Fruit fly (Drosophila melanogaster) whole organism, embryonic: ENCODE data around the gene Cyp12a4.

Source experiments
- ATbp ChIP-seq: fragments of 200-800 bp; sonication (Bioruptor generic); optimal IDR thresholded peaks from 2 replicates; lab custom pipeline; 2017; ENCODE audit warnings: missing biosample characterization, mild to moderate bottlenecking, missing genetic modification characterization, missing genetic modification reagents
- Abd-B ChIP-seq: fragments of 200-800 bp; sonication (Bioruptor generic); optimal IDR thresholded peaks from 2 replicates; lab custom pipeline; 2018; ENCODE audit warnings: missing biosample characterization, mild to moderate bottlenecking, missing genetic modification characterization, moderate library complexity
- Ada2b ChIP-seq: fragments of 200-800 bp; sonication (Bioruptor generic); IDR thresholded peaks from 2 replicates; pipeline ENCODE4 v1.3.6; 2022; ENCODE audit warnings: missing biosample characterization, missing genetic modification characterization
- Atf-2 ChIP-seq: fragments of 200-800 bp; sonication (Bioruptor generic); optimal IDR thresholded peaks from 2 replicates; lab custom pipeline; 2016; ENCODE audit warnings: missing biosample characterization, missing genetic modification characterization
- Atf6 ChIP-seq: fragments of 200-800 bp; sonication (Bioruptor generic); IDR thresholded peaks from 2 replicates; pipeline ENCODE4 v1.3.6; 2022; ENCODE audit warnings: missing biosample characterization, missing genetic modification characterization
- B-H1 ChIP-seq: fragments of 200-800 bp; sonication (Bioruptor generic); IDR thresholded peaks from 3 replicates; pipeline ENCODE4 v1.3.6; 2022; ENCODE audit warnings: missing biosample characterization, missing genetic modification characterization
- CG12071 ChIP-seq: fragments of 200-800 bp; sonication (Bioruptor generic); optimal IDR thresholded peaks from 3 replicates; lab custom pipeline; 2018; ENCODE audit warnings: missing biosample characterization, mild to moderate bottlenecking, missing genetic modification characterization
- CG1233 ChIP-seq: fragments of 200-800 bp; sonication (Bioruptor generic); optimal IDR thresholded peaks from 4 replicates; lab custom pipeline; 2018; ENCODE audit warnings: missing biosample characterization, mild to moderate bottlenecking, missing genetic modification characterization
- CG12659 ChIP-seq: fragments of 200-800 bp; sonication (Bioruptor generic); optimal IDR thresholded peaks from 3 replicates; lab custom pipeline; 2017; ENCODE audit warnings: mild to moderate bottlenecking, missing biosample characterization, missing genetic modification reagents, missing genetic modification characterization
- CG12744 ChIP-seq: fragments of 200-800 bp; sonication (Bioruptor generic); optimal IDR thresholded peaks from 2 replicates; lab custom pipeline; 2016; ENCODE audit warnings: missing biosample characterization, missing genetic modification characterization
- CG13123 ChIP-seq: fragments of 200-800 bp; sonication (Bioruptor generic); optimal IDR thresholded peaks from 2 replicates; lab custom pipeline; 2016; ENCODE audit warnings: missing biosample characterization, missing genetic modification characterization
- CG15479 ChIP-seq: fragments of 200-800 bp; sonication (Bioruptor generic); optimal IDR thresholded peaks from 3 replicates; lab custom pipeline; 2019; ENCODE audit warnings: missing biosample characterization, mild to moderate bottlenecking, missing genetic modification characterization, moderate library complexity
- CG15601 ChIP-seq: fragments of 200-800 bp; sonication (Bioruptor generic); optimal IDR thresholded peaks from 3 replicates; lab custom pipeline; 2019; ENCODE audit warnings: missing biosample characterization, mild to moderate bottlenecking, missing genetic modification characterization, moderate library complexity
- CG16813 ChIP-seq: fragments of 200-800 bp; sonication (Bioruptor generic); IDR thresholded peaks from 3 replicates; pipeline ENCODE4 v1.3.6; 2022; ENCODE audit warnings: missing biosample characterization, missing genetic modification characterization; ENCODE audit not compliant: partially characterized antibody
- CG16815 ChIP-seq: fragments of 200-800 bp; sonication (Bioruptor generic); optimal IDR thresholded peaks from 3 replicates; lab custom pipeline; 2017; ENCODE audit warnings: missing biosample characterization, mild to moderate bottlenecking, missing genetic modification characterization
- CG17361 ChIP-seq: fragments of 200-800 bp; sonication (Bioruptor generic); IDR thresholded peaks from 3 replicates; pipeline ENCODE4 v1.3.6; 2022; ENCODE audit warnings: missing biosample characterization, missing genetic modification characterization
- CG2712 ChIP-seq: fragments of 200-800 bp; optimal IDR thresholded peaks from 3 replicates; lab custom pipeline; 2019; ENCODE audit warnings: missing biosample characterization, mild to moderate bottlenecking, missing genetic modification characterization, moderate library complexity
- CG2875 ChIP-seq: fragments of 200-800 bp; sonication (Bioruptor generic); optimal IDR thresholded peaks from 2 replicates; lab custom pipeline; 2017; ENCODE audit warnings: missing biosample characterization, mild to moderate bottlenecking, missing genetic modification characterization, missing genetic modification reagents
- CG32772 ChIP-seq: fragments of 200-800 bp; sonication (Bioruptor generic); IDR thresholded peaks from 2 replicates; pipeline ENCODE4 v1.3.6; 2022; ENCODE audit warnings: missing biosample characterization, missing genetic modification characterization
- CG5953 ChIP-seq: fragments of 200-800 bp; sonication (Bioruptor generic); IDR thresholded peaks from 2 replicates; pipeline ENCODE4 v1.3.6; 2022; ENCODE audit warnings: missing biosample characterization, missing genetic modification characterization
- CG7786 ChIP-seq: fragments of 200-800 bp; sonication (Bioruptor generic); optimal IDR thresholded peaks from 2 replicates; lab custom pipeline; 2016; ENCODE audit warnings: missing biosample characterization, missing genetic modification characterization
- CG7839 ChIP-seq: fragments of 200-800 bp; sonication (Bioruptor generic); optimal IDR thresholded peaks from 3 replicates; lab custom pipeline; 2018; ENCODE audit warnings: missing biosample characterization, mild to moderate bottlenecking, missing genetic modification characterization, moderate library complexity
- CG8388 ChIP-seq: fragments of 200-800 bp; sonication (Bioruptor generic); optimal IDR thresholded peaks from 2 replicates; lab custom pipeline; 2019; ENCODE audit warnings: missing biosample characterization, mild to moderate bottlenecking, missing genetic modification characterization, moderate library complexity
- Chrac-16 ChIP-seq: fragments of 200-800 bp; sonication (Bioruptor generic); optimal IDR thresholded peaks from 3 replicates; lab custom pipeline; 2016; ENCODE audit warnings: missing biosample characterization, missing genetic modification characterization
- CoRest ChIP-seq: fragments of 200-800 bp; sonication (Bioruptor generic); optimal IDR thresholded peaks from 3 replicates; lab custom pipeline; 2018; ENCODE audit warnings: missing biosample characterization, mild to moderate bottlenecking, missing genetic modification characterization, moderate library complexity
- Eip74EF ChIP-seq, 2 experiments: fragments of 200-800 bp in 1 of 2; fragments of >200 bp in 1 of 2; sonication (Bioruptor generic) in 1 of 2; optimal IDR thresholded peaks; 2 replicates each; lab custom pipeline; 2017 to 2019; ENCODE audit warnings: missing biosample characterization in 2 of 2, missing genetic modification characterization in 2 of 2, mild to moderate bottlenecking in 1 of 2, moderate library complexity in 1 of 2
- Fer1 ChIP-seq: fragments of 200-800 bp; sonication (Bioruptor generic); optimal IDR thresholded peaks from 2 replicates; lab custom pipeline; 2017; ENCODE audit warnings: missing biosample characterization, mild to moderate bottlenecking, missing genetic modification characterization
- HmgD ChIP-seq: fragments of 200-800 bp; sonication (Bioruptor generic); optimal IDR thresholded peaks from 3 replicates; lab custom pipeline; 2016; ENCODE audit warnings: missing biosample characterization, missing genetic modification characterization
- Hr39 ChIP-seq: fragments of >200 bp; optimal IDR thresholded peaks from 2 replicates; lab custom pipeline; 2017
- Kr ChIP-seq: fragments of 200-800 bp; sonication (Bioruptor generic); optimal IDR thresholded peaks from 2 replicates; lab custom pipeline; 2017; ENCODE audit warnings: missing biosample characterization, mild to moderate bottlenecking, missing genetic modification characterization
- Lim3 ChIP-seq: fragments of 200-800 bp; sonication (Bioruptor generic); IDR thresholded peaks from 2 replicates; pipeline ENCODE4 v1.3.6; 2022; ENCODE audit warnings: missing biosample characterization, missing genetic modification characterization
- Lpt ChIP-seq: fragments of >200 bp; optimal IDR thresholded peaks from 2 replicates; lab custom pipeline; 2018; ENCODE audit warnings: missing biosample characterization, missing genetic modification characterization
- NC2β ChIP-seq: fragments of 200-800 bp; sonication (Bioruptor generic); optimal IDR thresholded peaks from 2 replicates; lab custom pipeline; 2016; ENCODE audit warnings: missing biosample characterization, missing genetic modification characterization
- Optix ChIP-seq: fragments of 200-800 bp; sonication (Bioruptor generic); IDR thresholded peaks from 3 replicates; pipeline ENCODE4 v1.3.6; 2022; ENCODE audit warnings: missing biosample characterization, missing genetic modification characterization
- Sin3A ChIP-seq: fragments of >200 bp; optimal IDR thresholded peaks from 2 replicates; lab custom pipeline; 2018
- Taf1 ChIP-seq: fragments of 200-800 bp; sonication (Bioruptor generic); IDR thresholded peaks from 2 replicates; pipeline ENCODE4 v1.3.6; 2022; ENCODE audit warnings: missing biosample characterization, missing genetic modification characterization
- Vsx1 ChIP-seq: fragments of 200-800 bp; sonication (Bioruptor generic); optimal IDR thresholded peaks from 2 replicates; lab custom pipeline; 2017; ENCODE audit warnings: missing biosample characterization, mild to moderate bottlenecking, missing genetic modification characterization, missing genetic modification reagents
- ab ChIP-seq: fragments of 200-800 bp; sonication (Bioruptor generic); optimal IDR thresholded peaks from 2 replicates; lab custom pipeline; 2016; ENCODE audit warnings: missing biosample characterization, missing genetic modification characterization
- bigmax ChIP-seq: fragments of 200-800 bp; sonication (Bioruptor generic); optimal IDR thresholded peaks from 2 replicates; lab custom pipeline; 2018; ENCODE audit warnings: missing biosample characterization, mild to moderate bottlenecking, missing genetic modification characterization
- bsh ChIP-seq, 2 experiments: fragments of 200-800 bp; sonication (Bioruptor generic); optimal IDR thresholded peaks; 2 replicates each; lab custom pipeline; 2017 to 2018; ENCODE audit warnings: mild to moderate bottlenecking in 2 of 2, missing biosample characterization in 2 of 2, missing genetic modification characterization in 2 of 2, moderate library complexity in 1 of 2
- crol ChIP-seq: fragments of 200-800 bp; sonication (Bioruptor generic); IDR thresholded peaks from 2 replicates; pipeline ENCODE4 v1.3.6; 2022; ENCODE audit warnings: missing biosample characterization, missing genetic modification characterization
- fd96Cb ChIP-seq: fragments of 200-800 bp; sonication (Bioruptor generic); optimal IDR thresholded peaks from 2 replicates; lab custom pipeline; 2018; ENCODE audit warnings: missing biosample characterization, mild to moderate bottlenecking, missing genetic modification characterization, moderate library complexity
- her ChIP-seq: fragments of 200-800 bp; sonication (Bioruptor generic); optimal IDR thresholded peaks from 2 replicates; lab custom pipeline; 2016; ENCODE audit warnings: missing biosample characterization, missing genetic modification characterization
- jumu ChIP-seq: fragments of 200-800 bp; sonication (Bioruptor generic); optimal IDR thresholded peaks from 3 replicates; lab custom pipeline; 2016; ENCODE audit warnings: missing biosample characterization, missing genetic modification characterization
- nmo ChIP-seq: fragments of 200-800 bp; sonication (Bioruptor generic); optimal IDR thresholded peaks from 2 replicates; lab custom pipeline; 2018; ENCODE audit warnings: missing biosample characterization, mild to moderate bottlenecking, missing genetic modification characterization, moderate library complexity
- onecut ChIP-seq: fragments of 200-800 bp; sonication (Bioruptor generic); IDR thresholded peaks from 2 replicates; pipeline ENCODE4 v1.3.6; 2022; ENCODE audit warnings: missing biosample characterization, missing genetic modification characterization
- otp ChIP-seq: fragments of 200-800 bp; sonication (Bioruptor generic); IDR thresholded peaks from 3 replicates; pipeline ENCODE4, ENCODE4 v1.3.6; 2022; ENCODE audit warnings: missing biosample characterization, missing genetic modification characterization
- wdn ChIP-seq: fragments of 200-800 bp; sonication (Bioruptor generic); IDR thresholded peaks from 2 replicates; pipeline ENCODE4 v1.3.6; 2022; ENCODE audit warnings: missing biosample characterization, missing genetic modification characterization
- wor ChIP-seq: fragments of 200-800 bp; sonication (Bioruptor generic); IDR thresholded peaks from 2 replicates; pipeline ENCODE4 v1.3.6; 2022; ENCODE audit warnings: missing biosample characterization, missing genetic modification characterization
- yki ChIP-seq: fragments of >200 bp; optimal IDR thresholded peaks from 3 replicates; lab custom pipeline; 2018
- zf30C ChIP-seq: fragments of 200-800 bp; sonication (Bioruptor generic); optimal IDR thresholded peaks from 3 replicates; lab custom pipeline; 2018; ENCODE audit warnings: missing biosample characterization, mild to moderate bottlenecking, missing genetic modification characterization

Gene Cyp12a4

DNA sequence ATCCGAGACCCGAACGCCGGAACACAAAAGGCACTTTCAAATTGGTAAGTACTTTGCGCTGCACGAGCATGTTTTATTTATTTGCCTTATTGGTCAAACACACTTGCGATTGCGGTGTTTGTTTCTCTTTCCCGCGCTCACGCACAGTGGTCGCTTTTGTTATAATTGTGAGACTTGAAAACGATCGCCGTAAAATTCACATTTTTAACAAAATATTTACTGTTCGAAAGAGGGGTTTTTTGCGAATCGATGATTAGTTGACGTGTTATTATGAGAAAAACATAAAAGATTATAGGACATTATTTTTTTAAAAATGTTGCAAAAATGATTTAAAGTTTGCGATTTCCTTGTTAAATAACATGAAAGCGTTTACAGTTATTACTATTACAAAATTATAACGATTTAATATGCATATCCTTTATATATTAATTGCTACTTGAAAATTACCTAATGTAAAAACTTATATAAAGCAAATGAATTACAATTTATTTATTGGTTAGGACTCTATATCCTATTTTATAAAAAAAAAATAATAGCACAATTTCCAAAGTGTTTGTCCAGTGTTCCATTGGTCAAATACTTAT is 30.0 kb downstream of the Cyp12a4 start (continued):
- TF ChIP-seq HmgD (GFP tag; lab: Kevin White, UChicago) (no peak), crol (no peak), Sin3A (lab: Kevin White, UChicago) (no peak), CG12659 (GFP tag; lab: Kevin White, UChicago) (peak; percentile 50), CG17361 (GFP tag; lab: Robert Waterston, UW) (peak; percentile 73), CG16813 (GFP tag; lab: Robert Waterston, UW) (no peak), Kr (GFP tag; lab: Kevin White, UChicago) (no peak), CG2875 (no peak), fd96Cb (tag; lab: Kevin White, UChicago) (peak; percentile 35), CG15479 (GFP tag; lab: Kevin White, UChicago) (no peak), Lim3 (GFP tag; lab: Robert Waterston, UW) (no peak), bsh (GFP tag; optimal IDR thresholded peaks at IDR 0.05; lab: Kevin White, UChicago) (peak in 1 of 2 experiments; percentile 27), CG16815 (peak; percentile 38), nmo (GFP tag; lab: Kevin White, UChicago) (peak; percentile 50), Atf-2 (peak; percentile 9), Taf1 (GFP tag; lab: Robert Waterston, UW) (no peak), CG7786 (no peak), CG13123 (GFP tag; lab: Kevin White, UChicago) (no peak), Chrac-16 (GFP tag; lab: Kevin White, UChicago) (peak; percentile 51), otp (GFP tag; lab: Robert Waterston, UW) (peak; percentile 46; the same call in 2 of the 3 replicates), CG2712 (peak; percentile 47), wdn (GFP tag; lab: Robert Waterston, UW) (no peak), Abd-B (GFP tag; lab: Kevin White, UChicago) (peak; percentile 31), Optix (GFP tag; lab: Robert Waterston, UW) (no peak), NC2β (peak; percentile 37), Lpt (GFP tag; lab: Kevin White, UChicago) (no peak), CG1233 (peak; percentile 47), CG5953 (GFP tag; lab: Robert Waterston, UW) (peak; percentile 49; the same call in 1 of the 2 replicates), her (GFP tag; lab: Kevin White, UChicago) (no peak), ab (GFP tag; lab: Kevin White, UChicago) (no peak), CG15601 (peak; percentile 6), CG7839 (tag; lab: Kevin White, UChicago) (peak; percentile 54), wor (no peak), CoRest (peak; percentile 59), CG8388 (GFP tag; lab: Kevin White, UChicago) (no peak), Atf6 (0 out of 2 replicates have a peak, but pooled peaks have one; percentile 37), CG32772 (GFP tag; lab: Robert Waterston, UW) (no peak; the same call in 1 of the 2 replicates), onecut (peak; percentile 21; the same call in 1 of the 2 replicates), CG12071 (GFP tag; lab: Kevin White, UChicago) (peak; percentile 20), Fer1 (GFP tag; lab: Kevin White, UChicago) (no peak), ATbp (GFP tag; lab: Kevin White, UChicago) (peak; percentile 22), Vsx1 (GFP tag; lab: Kevin White, UChicago) (no peak), CG12744 (GFP tag; lab: Kevin White, UChicago) (peak; percentile 47), yki (lab: Kevin White, UChicago) (no peak), zf30C (GFP tag; lab: Kevin White, UChicago) (no peak), bigmax (GFP tag; lab: Kevin White, UChicago) (no peak), Eip74EF (GFP tag; optimal IDR thresholded peaks at IDR 0.05; lab: Kevin White, UChicago) (no peak), jumu (GFP tag; lab: Kevin White, UChicago) (peak; percentile 7), Hr39 (lab: Kevin White, UChicago) (no peak), B-H1 (GFP tag; lab: Robert Waterston, UW) (no peak), Ada2b (GFP tag; lab: Robert Waterston, UW) (peak; percentile 44; the same call in 1 of the 2 replicates)
